Fruit fly (Drosophila melanogaster): Measurements from ENCODE around the gene Aven.

The Aven gene

DNA sequence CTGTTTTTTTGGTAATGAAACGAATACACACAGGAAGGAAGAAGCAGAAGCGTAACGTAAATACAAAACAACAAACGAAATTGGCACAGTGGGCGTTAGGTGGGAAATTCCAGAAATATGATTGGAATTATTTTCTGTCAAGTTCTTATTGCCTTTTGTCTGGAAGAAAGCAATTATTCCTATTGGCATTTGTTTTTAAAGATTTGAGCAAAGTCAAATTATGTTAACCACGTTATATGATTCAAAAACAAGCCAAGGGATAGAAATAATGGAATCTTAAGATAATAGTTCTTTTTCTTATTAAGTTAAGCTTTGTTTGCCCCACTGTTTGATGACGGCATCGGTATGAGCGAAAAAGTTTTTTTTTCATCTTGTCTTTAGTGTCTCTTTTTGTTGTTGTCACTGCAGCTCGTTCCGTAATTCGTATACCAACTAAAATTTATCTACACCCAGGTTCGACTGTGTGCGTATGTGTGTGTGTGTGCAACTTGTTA is 49.9 kb downstream of the Aven start (continued):
- TF ChIP-seq Scr (GFP tag; IDR thresholded peaks at IDR 0.05; ENCODE audit: partially characterized antibody) (no peak), mam (GFP tag; optimal IDR thresholded peaks at IDR 0.05) (peak; percentile 85), NfI (GFP tag; optimal IDR thresholded peaks at IDR 0.05) (peak; percentile 97), danr (GFP tag; IDR thresholded peaks at IDR 0.05) (peak; percentile 92), gcm (GFP tag; optimal IDR thresholded peaks at IDR 0.05) (peak; percentile 90), pum (GFP tag; optimal IDR thresholded peaks at IDR 0.05) (peak; percentile 93), CG4617 (GFP tag; optimal IDR thresholded peaks at IDR 0.05; ENCODE audit: borderline replicate concordance) (peak; percentile 69), ato (GFP tag; IDR thresholded peaks at IDR 0.05; ENCODE audit: partially characterized antibody) (no peak), Hr78 (GFP tag; optimal IDR thresholded peaks at IDR 0.05) (peak in 1 of 2 experiments; percentile 76), Myb (GFP tag; optimal IDR thresholded peaks at IDR 0.05) (peak; percentile 85), Six4 (GFP tag; optimal IDR thresholded peaks at IDR 0.05) (peak; percentile 86), CG10366 (GFP tag; IDR thresholded peaks at IDR 0.05) (peak; percentile 88), YL-1 (GFP tag; optimal IDR thresholded peaks at IDR 0.05) (peak; percentile 85), Chrac-16 (GFP tag; optimal IDR thresholded peaks at IDR 0.05) (peak; percentile 90), dati (GFP tag; IDR thresholded peaks at IDR 0.05) (peak; percentile 84), fd96Cb (tag; optimal IDR thresholded peaks at IDR 0.05) (peak; percentile 96), Doc2 (GFP tag; IDR thresholded peaks at IDR 0.05) (no peak; the same call in 1 of the 2 replicates), onecut (GFP tag; IDR thresholded peaks at IDR 0.05) (peak; percentile 84), Rx (GFP tag; IDR thresholded peaks at IDR 0.05) (peak; percentile 91), CG12071 (GFP tag; optimal IDR thresholded peaks at IDR 0.05) (peak; percentile 92), CG17612 (GFP tag; IDR thresholded peaks at IDR 0.05) (peak; percentile 75), cas (GFP tag; IDR thresholded peaks at IDR 0.05) (peak; percentile 83), CG17361 (GFP tag; IDR thresholded peaks at IDR 0.05) (peak; percentile 98), crol (GFP tag; IDR thresholded peaks at IDR 0.05) (no peak), Atf-2 (GFP tag; optimal IDR thresholded peaks at IDR 0.05) (peak; percentile 95), ac (GFP tag; optimal IDR thresholded peaks at IDR 0.05) (peak; percentile 70), Bdp1 (GFP tag; optimal IDR thresholded peaks at IDR 0.05) (peak; percentile 87), CG31365 (tag; optimal IDR thresholded peaks at IDR 0.05) (peak; percentile 80), CG4282 (GFP tag; optimal IDR thresholded peaks at IDR 0.05) (peak; percentile 93), Ptx1 (GFP tag; IDR thresholded peaks at IDR 0.05) (peak; percentile 94), pros (GFP tag; optimal IDR thresholded peaks at IDR 0.05) (no peak), CG13287 (GFP tag; IDR thresholded peaks at IDR 0.05; ENCODE audit: partially characterized antibody) (no peak), bsh (GFP tag; optimal IDR thresholded peaks at IDR 0.05) (peak; percentile 93 to 94), MTF-1 (GFP tag; optimal IDR thresholded peaks at IDR 0.05; ENCODE audit: borderline replicate concordance) (peak; percentile 78), run (tag; optimal IDR thresholded peaks at IDR 0.05) (peak; percentile 94), CG3847 (GFP tag; IDR thresholded peaks at IDR 0.05) (peak; percentile 93), CG6813 (GFP tag; optimal IDR thresholded peaks at IDR 0.05) (peak; percentile 95), esg (GFP tag; conservative IDR thresholded peaks at IDR 0.05) (peak; percentile 95)

DNA sequence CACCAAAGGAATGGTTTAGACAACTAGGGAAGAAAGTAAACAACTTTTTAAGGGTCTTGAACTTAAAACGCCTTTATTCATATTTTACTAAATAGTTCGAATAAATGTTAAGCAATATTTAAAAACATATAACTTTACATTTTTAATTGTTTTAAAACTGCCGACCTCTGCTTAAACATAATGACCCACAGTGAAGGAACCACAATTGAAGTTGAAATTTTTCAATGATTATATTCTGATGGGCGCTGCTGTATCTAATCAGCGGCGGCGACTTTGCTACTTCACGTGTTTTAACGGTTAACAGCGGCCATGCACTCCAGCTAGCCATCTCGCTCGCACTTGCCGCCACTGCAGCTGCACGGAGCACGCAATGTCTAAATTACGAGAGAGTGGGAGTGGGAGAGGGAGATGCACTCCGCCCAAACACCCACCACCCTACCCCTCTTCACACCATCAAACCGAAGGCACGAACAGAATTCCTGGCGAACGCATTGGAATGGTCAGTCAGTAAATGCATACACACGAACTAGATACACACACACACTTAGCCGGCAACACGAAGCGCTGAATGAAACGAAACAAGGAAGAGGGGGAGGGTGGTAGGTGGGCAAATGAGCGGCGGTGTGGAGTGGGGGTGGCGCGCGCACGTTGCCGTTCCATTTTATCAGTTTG is 50.6 kb downstream of the Aven start:
- TF ChIP-seq Sox102F (GFP tag; optimal IDR thresholded peaks at IDR 0.05): peak; percentile 76
- TF ChIP-seq CG17186 (GFP tag; optimal IDR thresholded peaks at IDR 0.05): no peak
- no peak for TF ChIP-seq Dll (GFP tag; IDR thresholded peaks at IDR 0.05; ENCODE audit: partially characterized antibody)
- TF ChIP-seq Adf1 (GFP tag; IDR thresholded peaks at IDR 0.05): no peak
- no peak for TF ChIP-seq schlank (tag; optimal IDR thresholded peaks at IDR 0.05)
- TF ChIP-seq luna (GFP tag; optimal IDR thresholded peaks at IDR 0.05): no peak
- TF ChIP-seq Hey (tag; optimal IDR thresholded peaks at IDR 0.05): no peak
- TF ChIP-seq maf-S (GFP tag; optimal IDR thresholded peaks at IDR 0.05): no peak
- no peak for TF ChIP-seq corto (GFP tag; optimal IDR thresholded peaks at IDR 0.05)
- no peak for TF ChIP-seq hbn (GFP tag; IDR thresholded peaks at IDR 0.05; ENCODE audit: partially characterized antibody)
- peak; percentile 23; the same call in 1 of the 3 replicates for TF ChIP-seq B-H1 (GFP tag; IDR thresholded peaks at IDR 0.05)
- no peak for TF ChIP-seq sc (optimal IDR thresholded peaks at IDR 0.05)
- TF ChIP-seq sc (GFP tag; optimal IDR thresholded peaks at IDR 0.05): peak; percentile 64
